Fruit fly (Drosophila melanogaster) whole organism, embryonic: ENCODE data around the gene gammaCOP.
A peak's percentile ranks its signal among the peaks of the same experiment; 100 is the strongest.

ENCODE experiments used
- Atf3 ChIP-seq: fragments of 200-800 bp; sonication (Bioruptor generic); optimal IDR thresholded peaks from 3 replicates; lab custom pipeline; 2016; ENCODE audit warnings: missing biosample characterization, missing genetic modification characterization
- BtbVII ChIP-seq: fragments of 200-800 bp; sonication (Bioruptor generic); optimal IDR thresholded peaks from 3 replicates; lab custom pipeline; 2017; ENCODE audit warnings: missing biosample characterization, mild to moderate bottlenecking, missing genetic modification characterization
- CG10321 ChIP-seq: fragments of 200-800 bp; sonication (Bioruptor generic); IDR thresholded peaks from 2 replicates; pipeline ENCODE4 v1.3.6; 2022; ENCODE audit warnings: missing biosample characterization, missing genetic modification characterization
- CG10959 ChIP-seq: fragments of 200-800 bp; sonication (Bioruptor generic); IDR thresholded peaks from 2 replicates; pipeline ENCODE4 v1.3.6; 2022; ENCODE audit warnings: missing biosample characterization, missing genetic modification characterization
- CG11093 ChIP-seq: fragments of 200-800 bp; sonication (Bioruptor generic); IDR thresholded peaks from 3 replicates; pipeline ENCODE4 v1.3.6; 2022; ENCODE audit warnings: missing biosample characterization, missing genetic modification characterization
- CG12155 ChIP-seq: fragments of 200-800 bp; sonication (Bioruptor generic); optimal IDR thresholded peaks from 3 replicates; lab custom pipeline; 2016; ENCODE audit warnings: missing biosample characterization, missing genetic modification characterization
- CG13287 ChIP-seq: fragments of 200-800 bp; sonication (Bioruptor generic); IDR thresholded peaks from 2 replicates; pipeline ENCODE4 v1.3.6; 2022; ENCODE audit warnings: missing biosample characterization, missing genetic modification characterization; ENCODE audit not compliant: partially characterized antibody
- CG13424 ChIP-seq: fragments of 200-800 bp; sonication (Bioruptor generic); optimal IDR thresholded peaks from 2 replicates; lab custom pipeline; 2019; ENCODE audit warnings: missing biosample characterization, mild to moderate bottlenecking, missing genetic modification characterization, moderate library complexity
- CG15073 ChIP-seq: fragments of 200-800 bp; sonication (Bioruptor generic); optimal IDR thresholded peaks from 2 replicates; lab custom pipeline; 2016; ENCODE audit warnings: missing biosample characterization, missing genetic modification characterization
- CG17361 ChIP-seq: fragments of 200-800 bp; sonication (Bioruptor generic); IDR thresholded peaks from 3 replicates; pipeline ENCODE4 v1.3.6; 2022; ENCODE audit warnings: missing biosample characterization, missing genetic modification characterization
- CG18262 ChIP-seq: fragments of 200-800 bp; optimal IDR thresholded peaks from 3 replicates; lab custom pipeline; 2019; ENCODE audit warnings: missing biosample characterization, mild to moderate bottlenecking, missing genetic modification characterization, moderate library complexity
- CG3065 ChIP-seq: fragments of 200-800 bp; sonication (Bioruptor generic); optimal IDR thresholded peaks from 2 replicates; lab custom pipeline; 2016; ENCODE audit warnings: missing biosample characterization, missing genetic modification characterization
- CG33213 ChIP-seq: fragments of 200-800 bp; sonication (Bioruptor generic); optimal IDR thresholded peaks from 3 replicates; lab custom pipeline; 2016; ENCODE audit warnings: missing biosample characterization, missing genetic modification characterization
- CG3407 ChIP-seq: fragments of 200-800 bp; sonication (Bioruptor generic); optimal IDR thresholded peaks from 2 replicates; lab custom pipeline; 2018; ENCODE audit warnings: missing biosample characterization, mild to moderate bottlenecking, missing genetic modification characterization
- CG42726 ChIP-seq: fragments of 200-800 bp; sonication (Bioruptor generic); IDR thresholded peaks from 2 replicates; pipeline ENCODE4 v1.3.6; 2022; ENCODE audit warnings: missing biosample characterization, missing genetic modification characterization; ENCODE audit not compliant: partially characterized antibody
- CG4328 ChIP-seq: fragments of 200-800 bp; sonication (Bioruptor generic); optimal IDR thresholded peaks from 3 replicates; lab custom pipeline; 2017; ENCODE audit warnings: missing biosample characterization, missing genetic modification reagents, missing genetic modification characterization
- CG6175 ChIP-seq: fragments of 200-800 bp; sonication (Bioruptor generic); IDR thresholded peaks from 3 replicates; pipeline ENCODE4 v1.3.6; 2022; ENCODE audit warnings: missing biosample characterization, missing genetic modification characterization
- CG6272 ChIP-seq: fragments of 200-800 bp; sonication (Bioruptor generic); IDR thresholded peaks from 2 replicates; pipeline ENCODE4 v1.3.6; 2022; ENCODE audit warnings: missing biosample characterization, missing genetic modification characterization
- CG8478 ChIP-seq: fragments of >200 bp; optimal IDR thresholded peaks from 2 replicates; lab custom pipeline; 2018
- CG9797 ChIP-seq: fragments of 200-800 bp; sonication (Bioruptor generic); optimal IDR thresholded peaks from 3 replicates; lab custom pipeline; 2018; ENCODE audit warnings: missing biosample characterization, mild to moderate bottlenecking, missing genetic modification characterization
- CG9932 ChIP-seq: fragments of 200-800 bp; sonication (Bioruptor generic); IDR thresholded peaks from 2 replicates; pipeline ENCODE4 v1.3.6; 2022; ENCODE audit warnings: missing biosample characterization, missing genetic modification characterization
- Camta ChIP-seq: fragments of 200-800 bp; sonication (Bioruptor generic); optimal IDR thresholded peaks from 2 replicates; lab custom pipeline; 2016; ENCODE audit warnings: missing biosample characterization, missing genetic modification characterization
- HLHmδ ChIP-seq: fragments of 200-800 bp; sonication (Bioruptor generic); optimal IDR thresholded peaks from 2 replicates; lab custom pipeline; 2018; ENCODE audit warnings: missing biosample characterization, mild to moderate bottlenecking, missing genetic modification characterization, moderate library complexity
- Hey ChIP-seq: fragments of 200-800 bp; sonication (Bioruptor generic); optimal IDR thresholded peaks from 3 replicates; lab custom pipeline; 2018; ENCODE audit warnings: missing biosample characterization, mild to moderate bottlenecking, missing genetic modification characterization
- Hr3 ChIP-seq: fragments of 200-800 bp; sonication (Bioruptor generic); optimal IDR thresholded peaks from 3 replicates; lab custom pipeline; 2016; ENCODE audit warnings: missing biosample characterization, missing genetic modification characterization
- Jarid2 ChIP-seq: fragments of 200-800 bp; sonication (Bioruptor generic); optimal IDR thresholded peaks from 3 replicates; lab custom pipeline; 2017; ENCODE audit warnings: mild to moderate bottlenecking, missing biosample characterization, missing genetic modification reagents, missing genetic modification characterization
- MBD-R2 ChIP-seq: fragments of 200-800 bp; sonication (Bioruptor generic); IDR thresholded peaks from 2 replicates; pipeline ENCODE4 v1.3.6; 2022; ENCODE audit warnings: missing biosample characterization, missing genetic modification characterization
- MESR4 ChIP-seq: fragments of 200-800 bp; sonication (Bioruptor generic); optimal IDR thresholded peaks from 2 replicates; lab custom pipeline; 2018; ENCODE audit warnings: missing biosample characterization, mild to moderate bottlenecking, missing genetic modification characterization, moderate library complexity
- Mad ChIP-seq: fragments of 200-800 bp; sonication (Bioruptor generic); optimal IDR thresholded peaks from 2 replicates; lab custom pipeline; 2016; ENCODE audit warnings: missing biosample characterization, missing genetic modification characterization
- Med ChIP-seq: fragments of 200-800 bp; sonication (Bioruptor generic); peaks from one replicate; lab custom pipeline; 2016; ENCODE audit warnings: missing biosample characterization, missing genetic modification characterization, mild to moderate bottlenecking, inconsistent platforms, moderate library complexity
- Meics ChIP-seq: fragments of 200-800 bp; sonication (Bioruptor generic); optimal IDR thresholded peaks from 2 replicates; lab custom pipeline; 2017; ENCODE audit warnings: missing biosample characterization, mild to moderate bottlenecking, missing genetic modification characterization
- NfI ChIP-seq: fragments of 200-800 bp; sonication (Bioruptor generic); optimal IDR thresholded peaks from 3 replicates; lab custom pipeline; 2018; ENCODE audit warnings: missing biosample characterization, mild to moderate bottlenecking, missing genetic modification characterization, moderate library complexity
- Ptx1 ChIP-seq: fragments of 200-800 bp; sonication (Bioruptor generic); IDR thresholded peaks from 2 replicates; pipeline ENCODE4 v1.3.6; 2022; ENCODE audit warnings: missing biosample characterization, missing genetic modification characterization
- Sry-δ ChIP-seq: fragments of 200-800 bp; sonication (Bioruptor generic); optimal IDR thresholded peaks from 2 replicates; lab custom pipeline; 2016; ENCODE audit warnings: missing biosample characterization, missing genetic modification characterization
- ac ChIP-seq: fragments of 200-800 bp; sonication (Bioruptor generic); optimal IDR thresholded peaks from 3 replicates; lab custom pipeline; 2017; ENCODE audit warnings: missing biosample characterization, mild to moderate bottlenecking, missing genetic modification characterization
- bcd ChIP-seq: fragments of 200-800 bp; sonication (Bioruptor generic); optimal IDR thresholded peaks from 2 replicates; lab custom pipeline; 2017; ENCODE audit warnings: missing biosample characterization, mild to moderate bottlenecking, missing genetic modification characterization
- caup ChIP-seq: fragments of 200-800 bp; sonication (Bioruptor generic); optimal IDR thresholded peaks from 3 replicates; lab custom pipeline; 2017; ENCODE audit warnings: missing biosample characterization, mild to moderate bottlenecking, missing genetic modification characterization, moderate library complexity; ENCODE audit not compliant: severe bottlenecking
- en ChIP-seq: fragments of 200-800 bp; sonication (Bioruptor generic); optimal IDR thresholded peaks from 2 replicates; lab custom pipeline; 2016; ENCODE audit warnings: missing biosample characterization, missing genetic modification characterization
- eve ChIP-seq, 2 experiments: fragments of >200 bp; optimal IDR thresholded peaks; 2 replicates each; lab custom pipeline; 2017; ENCODE audit warnings: missing biosample characterization in 2 of 2, missing genetic modification characterization in 2 of 2
- gcm ChIP-seq: fragments of 200-800 bp; sonication (Bioruptor generic); optimal IDR thresholded peaks from 2 replicates; lab custom pipeline; 2019; ENCODE audit warnings: missing biosample characterization, mild to moderate bottlenecking, missing genetic modification characterization, moderate library complexity
- gfzf ChIP-seq: fragments of 200-800 bp; sonication (Bioruptor generic); optimal IDR thresholded peaks from 2 replicates; lab custom pipeline; 2016; ENCODE audit warnings: missing biosample characterization, mild to moderate bottlenecking, missing genetic modification characterization, moderate library complexity
- gt ChIP-seq: fragments of 200-800 bp; sonication (Bioruptor generic); IDR thresholded peaks from 2 replicates; pipeline ENCODE4 v1.3.6; 2022; ENCODE audit warnings: missing biosample characterization, missing genetic modification characterization
- jing ChIP-seq: fragments of 200-800 bp; sonication (Bioruptor generic); optimal IDR thresholded peaks from 2 replicates; lab custom pipeline; 2018; ENCODE audit warnings: missing biosample characterization, mild to moderate bottlenecking, missing genetic modification characterization
- jumu ChIP-seq: fragments of 200-800 bp; sonication (Bioruptor generic); optimal IDR thresholded peaks from 3 replicates; lab custom pipeline; 2016; ENCODE audit warnings: missing biosample characterization, missing genetic modification characterization
- lov ChIP-seq, 2 experiments: fragments of 200-800 bp in 1 of 2; fragments of >200 bp in 1 of 2; sonication (Bioruptor generic) in 1 of 2; IDR thresholded peaks in 1 of 2; optimal IDR thresholded peaks in 1 of 2; 2 replicates in 1 of 2; 3 replicates in 1 of 2; pipeline versions ENCODE4 v1.3.6 to Lab custom; 2017 to 2022; ENCODE audit warnings: missing biosample characterization in 1 of 2, missing genetic modification characterization in 1 of 2
- mam ChIP-seq: fragments of 200-800 bp; sonication (Bioruptor generic); optimal IDR thresholded peaks from 3 replicates; lab custom pipeline; 2016; ENCODE audit warnings: missing biosample characterization, missing genetic modification characterization
- nerfin-1 ChIP-seq: fragments of 200-800 bp; sonication (Bioruptor generic); optimal IDR thresholded peaks from 3 replicates; lab custom pipeline; 2019; ENCODE audit warnings: missing biosample characterization, mild to moderate bottlenecking, missing genetic modification characterization, moderate library complexity
- ro ChIP-seq: fragments of 200-800 bp; sonication (Bioruptor generic); IDR thresholded peaks from 2 replicates; pipeline ENCODE4 v1.3.6; 2022; ENCODE audit warnings: missing biosample characterization, missing genetic modification characterization
- sd ChIP-seq: fragments of 200-800 bp; sonication (Bioruptor generic); optimal IDR thresholded peaks from 3 replicates; lab custom pipeline; 2018; ENCODE audit warnings: missing biosample characterization, mild to moderate bottlenecking, missing genetic modification characterization, moderate library complexity
- tio ChIP-seq: fragments of 200-800 bp; sonication (Bioruptor generic); optimal IDR thresholded peaks from 2 replicates; lab custom pipeline; 2017; ENCODE audit warnings: missing biosample characterization, missing genetic modification characterization, inconsistent platforms
- tup ChIP-seq: fragments of 200-800 bp; sonication (Bioruptor generic); optimal IDR thresholded peaks from 2 replicates; lab custom pipeline; 2016; ENCODE audit warnings: missing biosample characterization, mild to moderate bottlenecking, missing genetic modification characterization, moderate library complexity

Gene gammaCOP

dm6 chr3R:31588374-31588773, 16.4 kb downstream of the gammaCOP start, which contains the start of gene CG1635 (continued):
- TF ChIP-seq mam, result peak; percentile 97
- peak; percentile 100 for TF ChIP-seq NfI (GFP tag; lab: Kevin White, UChicago)
- TF ChIP-seq Ptx1, result peak; percentile 99
- peak; percentile 97 for TF ChIP-seq gt
- TF ChIP-seq CG6175 (GFP tag; lab: Robert Waterston, UW), result peak; percentile 98
- TF ChIP-seq CG9797 (GFP tag; lab: Kevin White, UChicago), result peak; percentile 64
- TF ChIP-seq tup (GFP tag; lab: Kevin White, UChicago), result peak; percentile 98
- TF ChIP-seq Atf3, result peak; percentile 99
- TF ChIP-seq CG8478 (lab: Kevin White, UChicago), result no peak
- no peak for TF ChIP-seq lov (optimal IDR thresholded peaks at IDR 0.05; lab: Kevin White, UChicago)
- peak; percentile 98 for TF ChIP-seq lov (GFP tag; IDR thresholded peaks at IDR 0.05; lab: Robert Waterston, UW)
- TF ChIP-seq jing, result peak; percentile 97
- TF ChIP-seq CG10959, result peak; percentile 96
- peak; percentile 97 for TF ChIP-seq ac (GFP tag; lab: Kevin White, UChicago)
- TF ChIP-seq Mad, result peak; percentile 99
- peak; percentile 100 for TF ChIP-seq BtbVII
- TF ChIP-seq bcd (GFP tag; lab: Kevin White, UChicago), result peak; percentile 99
- TF ChIP-seq Jarid2 (GFP tag; lab: Kevin White, UChicago), result peak; percentile 92
- TF ChIP-seq en (GFP tag; lab: Kevin White, UChicago), result peak; percentile 96
- TF ChIP-seq MBD-R2 (GFP tag; lab: Robert Waterston, UW), result peak; percentile 100
- peak; percentile 98 for TF ChIP-seq CG11093
- TF ChIP-seq CG10321 (GFP tag; lab: Robert Waterston, UW), result peak; percentile 90
- TF ChIP-seq CG18262 (tag; lab: Kevin White, UChicago), result peak; percentile 100
- TF ChIP-seq CG13424 (tag; lab: Kevin White, UChicago), result peak; percentile 100
- no peak for TF ChIP-seq HLHmδ (GFP tag; lab: Kevin White, UChicago)
- peak; percentile 99 for TF ChIP-seq caup (GFP tag; lab: Kevin White, UChicago)
- TF ChIP-seq CG42726 (GFP tag; lab: Robert Waterston, UW), result peak; percentile 55; the same call in 1 of the 2 replicates
- peak; percentile 98 for TF ChIP-seq CG12155
- TF ChIP-seq CG4328, result peak; percentile 99
- peak; percentile 98 for TF ChIP-seq CG6272
- TF ChIP-seq Sry-δ (GFP tag; lab: Kevin White, UChicago), result peak; percentile 72
- TF ChIP-seq ro (GFP tag; lab: Robert Waterston, UW), result peak; percentile 98
- TF ChIP-seq CG17361 (GFP tag; lab: Robert Waterston, UW), result peak; percentile 100
- peak; percentile 84 for TF ChIP-seq CG13287 (GFP tag; lab: Robert Waterston, UW)
- TF ChIP-seq Hr3 (GFP tag; lab: Kevin White, UChicago), result peak; percentile 99
- peak; percentile 98 for TF ChIP-seq sd
- TF ChIP-seq nerfin-1 (tag; lab: Kevin White, UChicago), result peak; percentile 99
- peak; percentile 98 for TF ChIP-seq CG3407
- peak; percentile 96 for TF ChIP-seq tio (GFP tag; lab: Kevin White, UChicago)
- no peak for TF ChIP-seq eve (GFP tag; optimal IDR thresholded peaks at IDR 0.05; lab: Kevin White, UChicago)
- TF ChIP-seq CG3065 (GFP tag; lab: Kevin White, UChicago), result peak; percentile 95
- peak; percentile 100 for TF ChIP-seq gcm (GFP tag; lab: Kevin White, UChicago)
- peak; percentile 93 for TF ChIP-seq CG33213
- peak; percentile 95 for TF ChIP-seq Hey (tag; lab: Kevin White, UChicago)
- TF ChIP-seq jumu, result peak; percentile 97
- peak; percentile 92 for TF ChIP-seq MESR4 (GFP tag; lab: Kevin White, UChicago)
- TF ChIP-seq Meics, result peak; percentile 99
- peak; percentile 7 for TF ChIP-seq gfzf (GFP tag; lab: Kevin White, UChicago)
- TF ChIP-seq CG15073 (GFP tag; lab: Kevin White, UChicago), result peak; percentile 86
- TF ChIP-seq Med (GFP tag; lab: Kevin White, UChicago), result peak; percentile 99
- TF ChIP-seq CG9932 (GFP tag; lab: Robert Waterston, UW), result peak; percentile 100
- TF ChIP-seq Camta (GFP tag; lab: Kevin White, UChicago), result peak; percentile 98
